Fruit fly (Drosophila melanogaster) whole organism, embryonic: Measurements from ENCODE around the gene Spt20.

Experiments used
- Aef1 ChIP-seq: fragments of 200-800 bp; sonication (Bioruptor generic); IDR thresholded peaks from 3 replicates; pipeline ENCODE4 v1.3.6; 2022; ENCODE audit warnings: missing biosample characterization, missing genetic modification characterization
- Antp ChIP-seq: fragments of 200-800 bp; sonication (Bioruptor generic); optimal IDR thresholded peaks from 3 replicates; lab custom pipeline; 2016; ENCODE audit warnings: missing biosample characterization, missing genetic modification characterization
- Blimp-1 ChIP-seq: fragments of 200-800 bp; sonication (Bioruptor generic); optimal IDR thresholded peaks from 3 replicates; lab custom pipeline; 2018; ENCODE audit warnings: missing biosample characterization, missing genetic modification characterization, mild to moderate bottlenecking, moderate library complexity, missing genetic modification reagents
- BtbVII ChIP-seq: fragments of 200-800 bp; sonication (Bioruptor generic); optimal IDR thresholded peaks from 3 replicates; lab custom pipeline; 2017; ENCODE audit warnings: missing biosample characterization, mild to moderate bottlenecking, missing genetic modification characterization
- CG12659 ChIP-seq: fragments of 200-800 bp; sonication (Bioruptor generic); optimal IDR thresholded peaks from 3 replicates; lab custom pipeline; 2017; ENCODE audit warnings: mild to moderate bottlenecking, missing biosample characterization, missing genetic modification reagents, missing genetic modification characterization
- CG14441 ChIP-seq: fragments of 200-800 bp; sonication (Bioruptor generic); IDR thresholded peaks from 2 replicates; pipeline ENCODE4 v1.3.6; 2022; ENCODE audit warnings: missing biosample characterization, missing genetic modification characterization
- CG15696 ChIP-seq: fragments of 200-800 bp; sonication (Bioruptor generic); optimal IDR thresholded peaks from 2 replicates; lab custom pipeline; 2019; ENCODE audit warnings: missing biosample characterization, mild to moderate bottlenecking, missing genetic modification characterization, moderate library complexity
- CG16779 ChIP-seq: fragments of 200-800 bp; sonication (Bioruptor generic); IDR thresholded peaks from 2 replicates; pipeline ENCODE4 v1.3.6; 2022; ENCODE audit warnings: missing biosample characterization, missing genetic modification characterization
- CG2116 ChIP-seq: fragments of 200-800 bp; sonication (Bioruptor generic); optimal IDR thresholded peaks from 3 replicates; lab custom pipeline; 2018; ENCODE audit warnings: missing biosample characterization, mild to moderate bottlenecking, missing genetic modification characterization
- CG6813 ChIP-seq: fragments of 200-800 bp; sonication (Bioruptor generic); optimal IDR thresholded peaks from 2 replicates; lab custom pipeline; 2017; ENCODE audit warnings: missing biosample characterization, missing genetic modification characterization, mild to moderate bottlenecking, moderate library complexity, missing genetic modification reagents
- CG7963 ChIP-seq: fragments of 200-800 bp; sonication (Bioruptor generic); IDR thresholded peaks from 3 replicates; pipeline ENCODE4 v1.3.6; 2022; ENCODE audit warnings: missing biosample characterization, missing genetic modification characterization; ENCODE audit not compliant: partially characterized antibody
- CG7987 ChIP-seq: fragments of 200-800 bp; sonication (Bioruptor generic); optimal IDR thresholded peaks from 2 replicates; lab custom pipeline; 2018; ENCODE audit warnings: missing biosample characterization, mild to moderate bottlenecking, missing genetic modification characterization, moderate library complexity
- CG8359 ChIP-seq: fragments of 200-800 bp; sonication (Bioruptor generic); optimal IDR thresholded peaks from 2 replicates; lab custom pipeline; 2017; ENCODE audit warnings: missing biosample characterization, mild to moderate bottlenecking, missing genetic modification characterization, borderline replicate concordance
- CoRest ChIP-seq: fragments of 200-800 bp; sonication (Bioruptor generic); optimal IDR thresholded peaks from 3 replicates; lab custom pipeline; 2018; ENCODE audit warnings: missing biosample characterization, mild to moderate bottlenecking, missing genetic modification characterization, moderate library complexity
- Dbx ChIP-seq: fragments of 200-800 bp; sonication (Bioruptor generic); IDR thresholded peaks from 3 replicates; pipeline ENCODE4 v1.3.6; 2022; ENCODE audit warnings: missing biosample characterization, missing genetic modification characterization
- Fer2 ChIP-seq: fragments of 200-800 bp; sonication (Bioruptor generic); optimal IDR thresholded peaks from 2 replicates; lab custom pipeline; 2018; ENCODE audit warnings: missing biosample characterization, mild to moderate bottlenecking, missing genetic modification characterization, moderate library complexity
- H2.0 ChIP-seq: fragments of 200-800 bp; sonication (Bioruptor generic); IDR thresholded peaks from 2 replicates; pipeline ENCODE4 v1.3.6; 2022; ENCODE audit warnings: missing biosample characterization, missing genetic modification characterization
- Hr51 ChIP-seq, 2 experiments: fragments of 200-800 bp; sonication (Bioruptor generic); optimal IDR thresholded peaks; 2 replicates in 1 of 2; 3 replicates in 1 of 2; lab custom pipeline; 2016 to 2018; ENCODE audit warnings: missing biosample characterization in 2 of 2, missing genetic modification characterization in 2 of 2, mild to moderate bottlenecking in 1 of 2, moderate library complexity in 1 of 2
- Lim3 ChIP-seq: fragments of 200-800 bp; sonication (Bioruptor generic); IDR thresholded peaks from 2 replicates; pipeline ENCODE4 v1.3.6; 2022; ENCODE audit warnings: missing biosample characterization, missing genetic modification characterization
- Med ChIP-seq: fragments of 200-800 bp; sonication (Bioruptor generic); peaks from one replicate; lab custom pipeline; 2016; ENCODE audit warnings: missing biosample characterization, missing genetic modification characterization, mild to moderate bottlenecking, inconsistent platforms, moderate library complexity
- Optix ChIP-seq: fragments of 200-800 bp; sonication (Bioruptor generic); IDR thresholded peaks from 3 replicates; pipeline ENCODE4 v1.3.6; 2022; ENCODE audit warnings: missing biosample characterization, missing genetic modification characterization
- Pdp1 ChIP-seq, 2 experiments: fragments of 200-800 bp; sonication (Bioruptor generic); optimal IDR thresholded peaks; 3 replicates each; lab custom pipeline; 2016; ENCODE audit warnings: missing biosample characterization in 2 of 2, missing genetic modification characterization in 2 of 2, mild to moderate bottlenecking in 1 of 2, moderate library complexity in 1 of 2
- ab ChIP-seq: fragments of 200-800 bp; sonication (Bioruptor generic); optimal IDR thresholded peaks from 2 replicates; lab custom pipeline; 2016; ENCODE audit warnings: missing biosample characterization, missing genetic modification characterization
- abd-A ChIP-seq: fragments of 200-800 bp; sonication (Bioruptor generic); optimal IDR thresholded peaks from 3 replicates; lab custom pipeline; 2019; ENCODE audit warnings: missing biosample characterization, mild to moderate bottlenecking, missing genetic modification characterization, moderate library complexity
- bsh ChIP-seq, 2 experiments: fragments of 200-800 bp; sonication (Bioruptor generic); optimal IDR thresholded peaks; 2 replicates each; lab custom pipeline; 2017 to 2018; ENCODE audit warnings: mild to moderate bottlenecking in 2 of 2, missing biosample characterization in 2 of 2, missing genetic modification characterization in 2 of 2, moderate library complexity in 1 of 2
- btn ChIP-seq: fragments of 200-800 bp; sonication (Bioruptor generic); optimal IDR thresholded peaks from 2 replicates; lab custom pipeline; 2016; ENCODE audit warnings: missing biosample characterization, missing genetic modification characterization
- cas ChIP-seq: fragments of 200-800 bp; sonication (Bioruptor generic); IDR thresholded peaks from 2 replicates; pipeline ENCODE4 v1.3.6; 2022; ENCODE audit warnings: missing biosample characterization, missing genetic modification characterization
- corto ChIP-seq: fragments of 200-800 bp; sonication (Bioruptor generic); optimal IDR thresholded peaks from 2 replicates; lab custom pipeline; 2016; ENCODE audit warnings: missing biosample characterization, mild to moderate bottlenecking, missing genetic modification characterization, moderate library complexity
- crol ChIP-seq: fragments of 200-800 bp; sonication (Bioruptor generic); IDR thresholded peaks from 2 replicates; pipeline ENCODE4 v1.3.6; 2022; ENCODE audit warnings: missing biosample characterization, missing genetic modification characterization
- exex ChIP-seq: fragments of 200-800 bp; sonication (Bioruptor generic); optimal IDR thresholded peaks from 4 replicates; lab custom pipeline; 2018; ENCODE audit warnings: missing biosample characterization, mild to moderate bottlenecking, missing genetic modification characterization, moderate library complexity
- eyg ChIP-seq: fragments of 200-800 bp; sonication (Bioruptor generic); optimal IDR thresholded peaks from 3 replicates; lab custom pipeline; 2016; ENCODE audit warnings: missing biosample characterization, missing genetic modification characterization
- gem ChIP-seq: fragments of 200-800 bp; sonication (Bioruptor generic); optimal IDR thresholded peaks from 2 replicates; lab custom pipeline; 2019; ENCODE audit warnings: missing biosample characterization, mild to moderate bottlenecking, missing genetic modification characterization, moderate library complexity
- hb ChIP-seq: fragments of 200-800 bp; sonication (Bioruptor generic); IDR thresholded peaks from 3 replicates; pipeline ENCODE4 v1.3.6; 2022; ENCODE audit warnings: missing biosample characterization, missing genetic modification characterization; ENCODE audit not compliant: partially characterized antibody
- ind ChIP-seq: fragments of 200-800 bp; sonication (Bioruptor generic); optimal IDR thresholded peaks from 3 replicates; lab custom pipeline; 2016; ENCODE audit warnings: missing biosample characterization, missing genetic modification characterization
- inv ChIP-seq: fragments of 200-800 bp; sonication (Bioruptor generic); IDR thresholded peaks from 2 replicates; pipeline ENCODE4 v1.3.6; 2022; ENCODE audit warnings: missing biosample characterization, missing genetic modification characterization; ENCODE audit not compliant: partially characterized antibody
- lab ChIP-seq: fragments of 200-800 bp; sonication (Bioruptor generic); optimal IDR thresholded peaks from 3 replicates; lab custom pipeline; 2017; ENCODE audit warnings: missing biosample characterization, missing genetic modification characterization, mild to moderate bottlenecking, moderate library complexity, missing genetic modification reagents
- nau ChIP-seq: fragments of 200-800 bp; sonication (Bioruptor generic); optimal IDR thresholded peaks from 3 replicates; lab custom pipeline; 2017; ENCODE audit warnings: missing biosample characterization, mild to moderate bottlenecking, missing genetic modification characterization, missing genetic modification reagents
- p53 ChIP-seq: fragments of 200-800 bp; sonication (Bioruptor generic); optimal IDR thresholded peaks from 2 replicates; lab custom pipeline; 2016; ENCODE audit warnings: missing biosample characterization, missing genetic modification characterization
- pros ChIP-seq: fragments of 200-800 bp; sonication (Bioruptor generic); optimal IDR thresholded peaks from 3 replicates; lab custom pipeline; 2019; ENCODE audit warnings: missing biosample characterization, mild to moderate bottlenecking, missing genetic modification characterization, moderate library complexity
- pum ChIP-seq: fragments of 200-800 bp; sonication (Bioruptor generic); optimal IDR thresholded peaks from 2 replicates; lab custom pipeline; 2016; ENCODE audit warnings: missing biosample characterization, missing genetic modification characterization
- sd ChIP-seq: fragments of 200-800 bp; sonication (Bioruptor generic); optimal IDR thresholded peaks from 3 replicates; lab custom pipeline; 2018; ENCODE audit warnings: missing biosample characterization, mild to moderate bottlenecking, missing genetic modification characterization, moderate library complexity
- sens ChIP-seq: fragments of 200-800 bp; sonication (Bioruptor generic); peaks from one replicate; lab custom pipeline; 2016; ENCODE audit warnings: missing biosample characterization, missing genetic modification characterization
- sens-2 ChIP-seq: fragments of 200-800 bp; sonication (Bioruptor generic); IDR thresholded peaks from 2 replicates; pipeline ENCODE4 v1.3.6; 2022; ENCODE audit warnings: missing biosample characterization, missing genetic modification characterization
- sug ChIP-seq: fragments of 200-800 bp; optimal IDR thresholded peaks from 2 replicates; lab custom pipeline; 2019; ENCODE audit warnings: missing biosample characterization, mild to moderate bottlenecking, missing genetic modification characterization, moderate library complexity
- wek ChIP-seq: fragments of 200-800 bp; sonication (Bioruptor generic); optimal IDR thresholded peaks from 3 replicates; lab custom pipeline; 2018; ENCODE audit warnings: missing biosample characterization, mild to moderate bottlenecking, missing genetic modification characterization, moderate library complexity
- zen ChIP-seq: fragments of 200-800 bp; sonication (Bioruptor generic); optimal IDR thresholded peaks from 3 replicates; lab custom pipeline; 2018; ENCODE audit warnings: missing biosample characterization, mild to moderate bottlenecking, missing genetic modification characterization, moderate library complexity

The Spt20 gene

DNA sequence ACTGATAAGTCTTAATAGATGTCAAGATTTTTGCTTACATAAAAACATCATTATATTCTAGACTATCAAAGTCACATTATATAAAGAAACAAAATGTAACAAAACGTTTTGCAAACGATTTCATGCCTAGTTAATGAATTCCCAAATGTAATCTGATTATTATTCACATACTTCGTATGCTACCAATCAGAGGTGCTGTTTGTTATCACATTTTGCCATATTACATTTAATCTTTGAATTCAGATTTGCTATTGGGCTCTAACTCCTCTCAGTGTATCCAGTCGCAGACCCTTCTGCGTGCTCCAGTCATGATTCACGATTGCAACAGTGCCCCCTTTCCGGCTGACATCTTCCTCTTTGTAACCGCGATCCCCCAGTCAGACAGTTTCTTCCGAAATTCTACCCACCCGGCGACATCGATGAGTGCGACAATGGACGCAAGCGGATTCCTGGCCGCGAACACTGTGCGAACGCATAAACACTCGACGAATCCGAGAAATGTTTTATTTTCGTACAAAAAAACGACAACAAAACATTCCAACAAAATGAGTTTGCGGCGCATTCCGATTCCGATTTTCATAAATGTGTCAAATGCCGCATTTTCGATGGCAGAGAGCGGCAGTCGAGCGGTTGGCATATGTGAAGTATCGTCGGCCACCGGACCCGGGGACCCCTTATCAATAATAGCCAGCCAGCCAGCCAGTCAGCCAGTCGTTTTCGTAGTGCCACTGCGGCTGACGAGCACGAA is 14.2 kb upstream of the Spt20 start (continued):
- TF ChIP-seq pum (GFP tag; lab: Kevin White, UChicago) = no peak
- TF ChIP-seq p53 (GFP tag; lab: Kevin White, UChicago) = no peak
- peak; percentile 64 for TF ChIP-seq Med (GFP tag; lab: Kevin White, UChicago)
- no peak for TF ChIP-seq CG12659 (GFP tag; lab: Kevin White, UChicago)
- no peak for TF ChIP-seq CG15696 (tag; lab: Kevin White, UChicago)
- TF ChIP-seq btn (GFP tag; lab: Kevin White, UChicago) = no peak
- no peak for TF ChIP-seq wek
- TF ChIP-seq eyg (GFP tag; lab: Kevin White, UChicago) = no peak
- TF ChIP-seq Dbx = 0 out of 3 replicates have a peak, but pooled peaks have one; percentile 16
- TF ChIP-seq Fer2 (tag; lab: Kevin White, UChicago) = no peak
- no peak for TF ChIP-seq ind (GFP tag; lab: Kevin White, UChicago)
- TF ChIP-seq CG14441 (GFP tag; lab: Robert Waterston, UW) = peak; percentile 29; the same call in 1 of the 2 replicates
- no peak for TF ChIP-seq Hr51 (GFP tag; optimal IDR thresholded peaks at IDR 0.05; lab: Kevin White, UChicago)
- TF ChIP-seq CG7963 (GFP tag; lab: Robert Waterston, UW) = no peak
- no peak for TF ChIP-seq CG7987 (GFP tag; lab: Kevin White, UChicago)
- TF ChIP-seq Antp = peak; percentile 4
- TF ChIP-seq ab (GFP tag; lab: Kevin White, UChicago) = no peak
- no peak for TF ChIP-seq pros (GFP tag; lab: Kevin White, UChicago)
- TF ChIP-seq bsh (GFP tag; optimal IDR thresholded peaks at IDR 0.05; lab: Kevin White, UChicago) = no peak
- no peak for TF ChIP-seq CG2116 (GFP tag; lab: Kevin White, UChicago)
- TF ChIP-seq inv (GFP tag; lab: Robert Waterston, UW) = no peak
- no peak for TF ChIP-seq zen (tag; lab: Kevin White, UChicago)
- TF ChIP-seq gem (tag; lab: Kevin White, UChicago) = peak; percentile 9
- no peak for TF ChIP-seq Pdp1 (GFP tag; optimal IDR thresholded peaks at IDR 0.05; lab: Kevin White, UChicago)

DNA sequence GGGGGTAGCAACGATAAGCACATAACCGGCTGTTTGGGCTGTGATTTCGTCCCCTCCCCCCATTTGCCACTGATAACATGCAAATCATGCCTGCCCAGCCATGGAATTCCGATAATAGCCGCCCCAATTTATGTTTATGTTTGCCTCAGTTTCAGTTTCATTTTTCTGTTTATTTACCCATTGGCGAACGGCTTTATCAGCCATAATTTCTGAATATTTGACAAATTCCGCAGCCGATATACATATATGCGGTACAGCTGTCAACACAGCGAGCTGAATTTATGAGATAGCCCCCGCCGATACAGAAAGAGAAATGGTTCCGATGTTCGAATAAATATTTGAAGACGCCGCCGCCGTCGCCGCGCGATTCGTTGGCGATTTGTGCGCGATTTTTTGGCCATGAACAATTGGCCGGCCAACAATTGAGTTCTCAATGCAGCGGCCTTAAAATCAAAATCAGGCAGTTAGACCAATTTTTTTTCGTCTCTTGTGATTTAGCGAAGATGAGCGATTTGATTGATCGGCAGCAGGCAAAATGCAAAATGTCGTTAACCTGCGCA is 13.2 kb upstream of the Spt20 start:
- TF ChIP-seq corto (GFP tag; lab: Kevin White, UChicago) (no peak), Aef1 (GFP tag; lab: Robert Waterston, UW) (no peak), Med (GFP tag; lab: Kevin White, UChicago) (peak; percentile 61), gem (tag; lab: Kevin White, UChicago) (peak; percentile 2), sens-2 (GFP tag; lab: Robert Waterston, UW) (0 out of 2 replicates have a peak, but pooled peaks have one; percentile 23), Lim3 (no peak), sens (GFP tag; lab: Kevin White, UChicago) (peak; percentile 68), Blimp-1 (GFP tag; lab: Kevin White, UChicago) (no peak), sd (tag; lab: Kevin White, UChicago) (peak; percentile 96), CG16779 (GFP tag; lab: Robert Waterston, UW) (no peak), sug (peak; percentile 1), exex (tag; lab: Kevin White, UChicago) (peak; percentile 77), CoRest (tag; lab: Kevin White, UChicago) (no peak), BtbVII (GFP tag; lab: Kevin White, UChicago) (peak; percentile 12), crol (GFP tag; lab: Robert Waterston, UW) (no peak), cas (GFP tag; lab: Robert Waterston, UW) (no peak), Dbx (no peak), nau (GFP tag; lab: Kevin White, UChicago) (peak; percentile 52), CG8359 (GFP tag; lab: Kevin White, UChicago) (peak; percentile 97), hb (no peak), CG15696 (tag; lab: Kevin White, UChicago) (peak; percentile 8), CG6813 (GFP tag; lab: Kevin White, UChicago) (peak; percentile 45), H2.0 (GFP tag; lab: Robert Waterston, UW) (0 out of 2 replicates have a peak, but pooled peaks have one; percentile 3), Optix (no peak), lab (GFP tag; lab: Kevin White, UChicago) (peak; percentile 12), abd-A (tag; lab: Kevin White, UChicago) (peak; percentile 22)
